Worm (Caenorhabditis elegans) whole organism, L4/young adult: ENCODE results near the gene C34C6.10.

Experiments used
- W03F9.2 ChIP-seq: fragments of 150-350 bp; optimal IDR thresholded peaks from 2 replicates; lab custom pipeline; 2014; ENCODE audit warnings: missing biosample characterization, missing genetic modification characterization
- dao-5 ChIP-seq: sonication (generic microtip); optimal IDR thresholded peaks from 2 replicates; lab custom pipeline; 2016; ENCODE audit warnings: missing genotype, missing genetic modification characterization, moderate library complexity, missing compliant biosample characterization
- him-1 ChIP-seq: sonication (generic microtip); optimal IDR thresholded peaks from 2 replicates; lab custom pipeline; 2016; ENCODE audit warnings: missing genotype, missing genetic modification reagents, missing genetic modification characterization, missing compliant biosample characterization

DNA sequence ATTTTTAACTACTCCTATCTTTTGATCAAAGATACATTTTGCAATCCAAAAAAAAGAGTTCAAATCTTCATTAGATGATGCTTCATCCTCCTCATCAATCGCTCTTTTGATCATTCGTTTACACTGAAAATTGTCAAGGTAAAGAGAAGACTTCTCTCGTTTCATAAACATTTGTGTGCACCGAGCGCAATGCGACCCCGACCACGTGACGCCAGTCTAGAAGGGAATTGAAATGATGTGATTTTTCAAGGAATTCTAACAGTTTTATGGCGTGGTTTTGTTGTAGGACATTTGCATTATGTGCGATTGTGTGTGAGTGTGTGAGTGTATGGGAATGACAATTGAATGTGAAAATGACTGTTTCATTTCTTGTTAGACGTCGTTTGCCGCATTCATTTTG lies 45.6 kb upstream of the C34C6.10 start:
- TF ChIP-seq W03F9.2 (tag; lab: Kevin White, UChicago) (no peak), him-1 (tag; lab: Kevin White, UChicago) (no peak), dao-5 (no peak)
